Worm (Caenorhabditis elegans) whole organism, L4/young adult: Measurements from ENCODE around the gene T10G3.3.

ENCODE experiments used
- dao-5 ChIP-seq: sonication (generic microtip); optimal IDR thresholded peaks from 2 replicates; lab custom pipeline; 2016; ENCODE audit warnings: missing genotype, missing genetic modification characterization, moderate library complexity, missing compliant biosample characterization
- him-1 ChIP-seq: sonication (generic microtip); optimal IDR thresholded peaks from 2 replicates; lab custom pipeline; 2016; ENCODE audit warnings: missing genotype, missing genetic modification reagents, missing genetic modification characterization, missing compliant biosample characterization

DNA sequence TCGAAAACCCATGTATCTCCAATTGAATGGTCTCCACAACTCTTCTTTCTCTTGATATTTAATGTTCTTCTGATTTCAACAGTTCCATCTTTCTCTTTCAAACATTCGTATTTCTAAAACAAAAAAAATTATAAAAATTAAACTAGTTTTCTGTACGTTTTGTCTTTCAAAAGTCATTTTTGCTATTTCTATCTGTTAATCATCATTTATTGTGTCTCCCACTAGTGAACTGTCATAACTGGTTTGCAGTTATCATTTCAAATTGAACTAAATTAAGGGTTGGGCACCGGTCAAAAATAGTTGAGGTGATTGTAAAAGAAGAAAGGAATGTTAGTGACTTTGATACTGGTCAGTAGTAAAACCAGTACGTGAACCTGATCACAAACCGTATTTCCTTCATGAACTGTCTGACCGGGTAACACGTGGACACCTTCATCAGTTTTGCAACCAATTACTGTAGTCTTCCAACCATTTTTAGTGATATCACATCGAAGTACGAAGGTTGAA is 1.6 kb downstream of the T10G3.3 start:
- TF ChIP-seq him-1 (tag; lab: Kevin White, UChicago) (no peak), dao-5 (no peak)
